Worm (Caenorhabditis elegans) whole organism, young adult: ENCODE measurements around the gene Y58A7A.2.

Experiments used
- B0019.2 ChIP-seq: fragments of 200-800 bp; sonication (Bioruptor generic); conservative IDR thresholded peaks from 2 replicates; pipeline ENCODE4 v1.3.6; 2022; ENCODE audit warnings: missing genetic modification reagents, missing genetic modification characterization, missing compliant biosample characterization
- D2030.7 ChIP-seq: fragments of 200-800 bp; sonication (Bioruptor generic); IDR thresholded peaks from 2 replicates; pipeline ENCODE4 v1.3.6; 2022; ENCODE audit warnings: missing genetic modification reagents, missing genetic modification characterization, missing compliant biosample characterization
- F52B5.7 ChIP-seq: sonication (generic microtip); optimal IDR thresholded peaks from 2 replicates; lab custom pipeline; 2016; ENCODE audit warnings: mild to moderate bottlenecking, missing genetic modification characterization, missing compliant biosample characterization
- pha-4 ChIP-seq: fragments of 150-350 bp; sonication (generic microtip); optimal IDR thresholded peaks from 2 replicates; lab custom pipeline; 2014; ENCODE audit warnings: missing biosample characterization, missing genetic modification reagents, missing genetic modification characterization
- snpc-4 ChIP-seq, 5 experiments: fragments of 150-350 bp in 1 of 5; sonication (generic microtip) in 4 of 5; optimal IDR thresholded peaks; 2 replicates each; lab custom pipeline; 2014 to 2018; ENCODE audit warnings: missing genetic modification characterization in 5 of 5, missing biosample characterization in 3 of 5, antibody characterized with exemption in 2 of 5, mild to moderate bottlenecking in 2 of 5, missing compliant biosample characterization in 2 of 5, missing genotype in 2 of 5, moderate library complexity in 2 of 5, missing genetic modification reagents in 1 of 5
- unc-130 ChIP-seq: sonication (generic microtip); optimal IDR thresholded peaks from 2 replicates; lab custom pipeline; 2016; ENCODE audit warnings: missing genetic modification reagents, missing genetic modification characterization, missing compliant biosample characterization
- unc-62 ChIP-seq: fragments of 150-350 bp; optimal IDR thresholded peaks from 2 replicates; lab custom pipeline; 2014; ENCODE audit warnings: missing biosample characterization, missing genetic modification reagents, missing genetic modification characterization
- ztf-3 ChIP-seq: fragments of 200-800 bp; sonication (Bioruptor generic); optimal IDR thresholded peaks from 2 replicates; lab custom pipeline; 2018; ENCODE audit warnings: mild to moderate bottlenecking, missing genetic modification characterization, missing compliant biosample characterization

DNA sequence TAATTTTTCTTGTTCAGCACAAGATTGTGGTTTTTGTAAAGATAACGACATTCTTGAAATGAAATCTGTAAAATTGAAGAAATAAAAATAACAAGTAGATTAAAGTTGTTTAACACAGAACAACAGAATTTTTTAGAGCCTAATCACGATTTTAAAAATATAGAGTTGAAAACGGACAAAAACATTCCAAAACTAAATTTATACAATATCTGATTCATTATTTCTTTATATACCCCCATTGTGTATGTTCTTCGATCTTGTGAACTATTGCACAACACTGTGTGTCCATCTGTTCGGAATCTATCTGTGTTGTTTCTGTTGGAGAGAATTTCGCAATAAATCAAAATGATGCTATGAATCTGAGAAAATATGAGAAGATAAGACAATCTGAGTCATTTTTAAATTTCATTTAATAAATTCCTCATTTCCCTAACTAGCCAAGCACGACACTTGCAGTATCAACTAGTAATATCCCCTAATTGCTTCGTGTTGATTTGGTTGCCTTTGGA lies 13.0 kb upstream of the Y58A7A.2 start, which contains the start of gene Y58A7A.4:
- TF ChIP-seq snpc-4 (GFP tag; optimal IDR thresholded peaks at IDR 0.05; lab: Kevin White, UChicago) (no peak), snpc-4 (tag; optimal IDR thresholded peaks at IDR 0.05; lab: Kevin White, UChicago) (no peak), pha-4 (tag; lab: Kevin White, UChicago) (no peak), unc-62 (no peak), F52B5.7 (tag; lab: Kevin White, UChicago) (no peak), B0019.2 (GFP tag; lab: Robert Waterston, UW) (no peak), D2030.7 (no peak), ztf-3 (GFP tag; lab: Kevin White, UChicago) (no peak), unc-130 (GFP tag; lab: Kevin White, UChicago) (no peak)
